Fruit fly (Drosophila melanogaster) whole organism, wandering third instar larva: ENCODE data around the gene Rim.

ENCODE experiments used
- Abd-B ChIP-seq: fragments of >200 bp; optimal IDR thresholded peaks from 2 replicates; lab custom pipeline; 2017; ENCODE audit warnings: missing biosample characterization, missing genetic modification characterization
- CG32264 ChIP-seq: fragments of 200-800 bp; sonication (Bioruptor generic); optimal IDR thresholded peaks from 2 replicates; lab custom pipeline; 2016; ENCODE audit warnings: missing biosample characterization, missing genetic modification characterization
- CG9705 ChIP-seq: fragments of 200-800 bp; sonication (Bioruptor generic); optimal IDR thresholded peaks from 2 replicates; lab custom pipeline; 2018; ENCODE audit warnings: missing biosample characterization, mild to moderate bottlenecking, missing genetic modification characterization
- CrebA ChIP-seq: fragments of 200-800 bp; sonication (Bioruptor generic); optimal IDR thresholded peaks from 2 replicates; lab custom pipeline; 2016; ENCODE audit warnings: missing biosample characterization, mild to moderate bottlenecking, missing genetic modification characterization, borderline replicate concordance
- Dfd ChIP-seq: fragments of >200 bp; optimal IDR thresholded peaks from 2 replicates; lab custom pipeline; 2017; ENCODE audit warnings: missing biosample characterization, missing genetic modification characterization
- Dif ChIP-seq: fragments of 200-275, 200-300 bp; sonication (Bioruptor generic); optimal IDR thresholded peaks from 2 replicates; lab custom pipeline; 2018; ENCODE audit warnings: missing biosample characterization, missing genetic modification characterization; ENCODE audit not compliant: partially characterized antibody
- GATAd ChIP-seq: sonication (Bioruptor generic); optimal IDR thresholded peaks from 2 replicates; lab custom pipeline; 2016; ENCODE audit warnings: missing biosample characterization, missing genetic modification characterization
- HLH106 ChIP-seq: fragments of 200-800 bp; optimal IDR thresholded peaks from 3 replicates; lab custom pipeline; 2019; ENCODE audit warnings: missing biosample characterization, mild to moderate bottlenecking, missing genetic modification characterization, moderate library complexity
- Hnf4 ChIP-seq: fragments of 200-800 bp; sonication (Bioruptor generic); optimal IDR thresholded peaks from 2 replicates; lab custom pipeline; 2016; ENCODE audit warnings: missing biosample characterization, mild to moderate bottlenecking, missing genetic modification characterization
- Hr78 ChIP-seq: fragments of >200 bp; optimal IDR thresholded peaks from 2 replicates; lab custom pipeline; 2017; ENCODE audit warnings: missing biosample characterization, missing genetic modification characterization
- Hr83 ChIP-seq: fragments of 200-300 bp; sonication (Bioruptor generic); optimal IDR thresholded peaks from 2 replicates; lab custom pipeline; 2016; ENCODE audit warnings: missing biosample characterization, mild to moderate bottlenecking, missing genetic modification characterization, moderate library complexity; ENCODE audit not compliant: poor library complexity, severe bottlenecking
- Jra ChIP-seq: sonication (Bioruptor generic); optimal IDR thresholded peaks from 2 replicates; lab custom pipeline; 2016; ENCODE audit warnings: missing biosample characterization, missing genetic modification characterization
- Mio ChIP-seq: sonication (Bioruptor generic); optimal IDR thresholded peaks from 2 replicates; lab custom pipeline; 2016; ENCODE audit warnings: missing biosample characterization, missing genetic modification characterization
- Myc ChIP-seq: fragments of >200 bp; optimal IDR thresholded peaks from 2 replicates; lab custom pipeline; 2017
- N ChIP-seq: fragments of >200 bp; optimal IDR thresholded peaks from 2 replicates; lab custom pipeline; 2018; ENCODE audit warnings: missing biosample characterization, missing external identifiers, missing genetic modification characterization
- OdsH ChIP-seq: fragments of 200-800 bp; sonication (Bioruptor generic); optimal IDR thresholded peaks from 2 replicates; lab custom pipeline; 2016; ENCODE audit warnings: missing biosample characterization, mild to moderate bottlenecking, missing genetic modification characterization
- Rel ChIP-seq, 2 experiments: fragments of 200-800 bp; sonication (Bioruptor generic) in 1 of 2; optimal IDR thresholded peaks; 2 replicates in 1 of 2; 3 replicates in 1 of 2; lab custom pipeline; 2016 to 2019; ENCODE audit warnings: mild to moderate bottlenecking in 2 of 2, missing biosample characterization in 2 of 2, missing genetic modification characterization in 2 of 2, moderate library complexity in 1 of 2
- Sp1 ChIP-seq: fragments of 200-800 bp; sonication (Bioruptor generic); optimal IDR thresholded peaks from 3 replicates; lab custom pipeline; 2019; ENCODE audit warnings: missing biosample characterization, mild to moderate bottlenecking, missing genetic modification characterization, moderate library complexity
- Vsx2 ChIP-seq: fragments of 200-300, 225-300 bp; sonication (Bioruptor generic); optimal IDR thresholded peaks from 2 replicates; lab custom pipeline; 2018; ENCODE audit warnings: missing biosample characterization, missing genetic modification characterization; ENCODE audit not compliant: partially characterized antibody
- br ChIP-seq: fragments of 200-800 bp; sonication (Bioruptor generic); optimal IDR thresholded peaks from 2 replicates; lab custom pipeline; 2016; ENCODE audit warnings: missing biosample characterization, missing genetic modification characterization
- brk ChIP-seq: fragments of 200-800 bp; sonication (Bioruptor generic); optimal IDR thresholded peaks from 2 replicates; lab custom pipeline; 2016; ENCODE audit warnings: missing biosample characterization, mild to moderate bottlenecking, missing genetic modification characterization
- dl ChIP-seq, 2 experiments: fragments of 175-275, 200-275 bp in 1 of 2; fragments of 200-275 bp in 1 of 2; sonication (Bioruptor generic); optimal IDR thresholded peaks; lab custom pipeline; 2018; ENCODE audit warnings: mild to moderate bottlenecking in 2 of 2, missing biosample characterization in 2 of 2, missing genetic modification characterization in 2 of 2, moderate library complexity in 2 of 2; ENCODE audit not compliant: partially characterized antibody in 2 of 2, insufficient read depth in 1 of 2
- dmrt93B ChIP-seq: fragments of 200-800 bp; sonication (Bioruptor generic); optimal IDR thresholded peaks from 2 replicates; lab custom pipeline; 2018; ENCODE audit warnings: missing biosample characterization, mild to moderate bottlenecking, missing genetic modification characterization
- dsf ChIP-seq: sonication (Bioruptor generic); optimal IDR thresholded peaks from 2 replicates; lab custom pipeline; 2016; ENCODE audit warnings: missing biosample characterization, missing genetic modification characterization, borderline replicate concordance
- ey ChIP-seq: fragments of 200-800 bp; sonication (Bioruptor generic); optimal IDR thresholded peaks from 2 replicates; lab custom pipeline; 2016; ENCODE audit warnings: missing biosample characterization, missing genetic modification characterization
- foxo ChIP-seq, 2 experiments: fragments of 200-800 bp; sonication (Bioruptor generic); optimal IDR thresholded peaks; 2 replicates in 1 of 2; 3 replicates in 1 of 2; lab custom pipeline; 2016 to 2017; ENCODE audit warnings: missing biosample characterization in 2 of 2, missing genetic modification characterization in 2 of 2
- fru ChIP-seq: fragments of 200-800 bp; sonication (Bioruptor generic); optimal IDR thresholded peaks from 3 replicates; lab custom pipeline; 2016; ENCODE audit warnings: missing biosample characterization, mild to moderate bottlenecking, missing genetic modification characterization
- h ChIP-seq: fragments of 200-800 bp; sonication (Bioruptor generic); optimal IDR thresholded peaks from 3 replicates; lab custom pipeline; 2016; ENCODE audit warnings: missing biosample characterization, mild to moderate bottlenecking, missing genetic modification characterization
- jim ChIP-seq: fragments of 175-275, 200-325 bp; sonication (Bioruptor generic); optimal IDR thresholded peaks from 2 replicates; lab custom pipeline; 2016; ENCODE audit warnings: missing biosample characterization, mild to moderate bottlenecking, missing genetic modification characterization
- lola ChIP-seq: fragments of >200 bp; optimal IDR thresholded peaks from 2 replicates; lab custom pipeline; 2017; ENCODE audit warnings: missing biosample characterization, missing genetic modification characterization
- pan ChIP-seq: fragments of >200 bp; optimal IDR thresholded peaks from 2 replicates; lab custom pipeline; 2017
- psq ChIP-seq: fragments of 200-800 bp; sonication (Bioruptor generic); optimal IDR thresholded peaks from 3 replicates; lab custom pipeline; 2017; ENCODE audit warnings: missing biosample characterization, mild to moderate bottlenecking, missing genetic modification characterization, moderate library complexity
- rgr ChIP-seq: fragments of 200-800 bp; sonication (Bioruptor generic); optimal IDR thresholded peaks from 3 replicates; lab custom pipeline; 2016; ENCODE audit warnings: missing biosample characterization, mild to moderate bottlenecking, missing genetic modification characterization
- sage ChIP-seq: fragments of 200-800 bp; sonication (Bioruptor generic); optimal IDR thresholded peaks from 2 replicates; lab custom pipeline; 2016; ENCODE audit warnings: missing biosample characterization, mild to moderate bottlenecking, missing genetic modification characterization
- sv ChIP-seq: fragments of 200-800 bp; sonication (Bioruptor generic); optimal IDR thresholded peaks from 3 replicates; lab custom pipeline; 2016; ENCODE audit warnings: missing biosample characterization, missing genetic modification characterization
- tai ChIP-seq: sonication (Bioruptor generic); optimal IDR thresholded peaks from 2 replicates; lab custom pipeline; 2016; ENCODE audit warnings: missing biosample characterization, missing genetic modification characterization
- usp ChIP-seq: fragments of >200 bp; optimal IDR thresholded peaks from 2 replicates; lab custom pipeline; 2017; ENCODE audit warnings: missing biosample characterization, missing genetic modification characterization
- woc ChIP-seq: sonication (Bioruptor generic); optimal IDR thresholded peaks from 2 replicates; lab custom pipeline; 2016; ENCODE audit warnings: missing biosample characterization, mild to moderate bottlenecking, missing genetic modification characterization

Gene Rim

dm6 chr3R:17943359-17944232 lies 27.2 kb upstream of the Rim start:
- no peak for TF ChIP-seq CG32264 (GFP tag; lab: Kevin White, UChicago)
- no peak for TF ChIP-seq sage (GFP tag; lab: Kevin White, UChicago)
- TF ChIP-seq dl (GFP tag; optimal IDR thresholded peaks at IDR 0.05; lab: Kevin White, UChicago; ENCODE audit: insufficient read depth in 1 of 2, partially characterized antibody in 2 of 2), result peak; percentile 47 to 80
- no peak for TF ChIP-seq N (GFP tag; lab: Kevin White, UChicago)
- TF ChIP-seq Abd-B (GFP tag; lab: Kevin White, UChicago), result no peak
- peak; percentile 14 for TF ChIP-seq Hr83 (GFP tag; lab: Kevin White, UChicago)
- TF ChIP-seq Mio (GFP tag; lab: Kevin White, UChicago), result no peak
- peak; percentile 11 for TF ChIP-seq fru (GFP tag; lab: Kevin White, UChicago)
- peak in 1 of 2 experiments; percentile 33 for TF ChIP-seq foxo (GFP tag; optimal IDR thresholded peaks at IDR 0.05; lab: Kevin White, UChicago)
- TF ChIP-seq Sp1, result no peak
- TF ChIP-seq HLH106, result no peak
- TF ChIP-seq rgr (GFP tag; lab: Kevin White, UChicago), result peak; percentile 7
- TF ChIP-seq sv (GFP tag; lab: Kevin White, UChicago), result peak; percentile 38
- peak; percentile 38 for TF ChIP-seq psq
- TF ChIP-seq Dif, result peak; percentile 91
- TF ChIP-seq br (GFP tag; lab: Kevin White, UChicago), result no peak
- TF ChIP-seq usp (GFP tag; lab: Kevin White, UChicago), result no peak
- TF ChIP-seq ey (GFP tag; lab: Kevin White, UChicago), result peak; percentile 9
- TF ChIP-seq lola (GFP tag; lab: Kevin White, UChicago), result no peak
- no peak for TF ChIP-seq Rel (GFP tag; optimal IDR thresholded peaks at IDR 0.05; lab: Kevin White, UChicago)
- no peak for TF ChIP-seq Rel (tag; optimal IDR thresholded peaks at IDR 0.05; lab: Kevin White, UChicago)
- TF ChIP-seq, all 38 proteins: peak for 9

- no peak for TF ChIP-seq tai (GFP tag; lab: Kevin White, UChicago)
- no peak for TF ChIP-seq Jra (GFP tag; lab: Kevin White, UChicago)
- TF ChIP-seq h (GFP tag; lab: Kevin White, UChicago), result peak; percentile 7
- TF ChIP-seq lola (GFP tag; lab: Kevin White, UChicago), result no peak
- no peak for TF ChIP-seq GATAd (GFP tag; lab: Kevin White, UChicago)
- TF ChIP-seq psq, result no peak
- TF ChIP-seq CG9705, result no peak
- no peak for TF ChIP-seq N (GFP tag; lab: Kevin White, UChicago)
- TF ChIP-seq Hnf4 (GFP tag; lab: Kevin White, UChicago), result no peak
- peak; percentile 22 for TF ChIP-seq Sp1
- TF ChIP-seq Dfd (GFP tag; lab: Kevin White, UChicago), result no peak
- TF ChIP-seq dmrt93B (GFP tag; lab: Kevin White, UChicago), result no peak
- TF ChIP-seq foxo (GFP tag; optimal IDR thresholded peaks at IDR 0.05; lab: Kevin White, UChicago), result peak in 1 of 2 experiments; percentile 23
- peak; percentile 8 for TF ChIP-seq rgr (GFP tag; lab: Kevin White, UChicago)
- TF ChIP-seq Mio (GFP tag; lab: Kevin White, UChicago), result no peak
- no peak for TF ChIP-seq dsf (GFP tag; lab: Kevin White, UChicago)
- no peak for TF ChIP-seq usp (GFP tag; lab: Kevin White, UChicago)
- peak; percentile 14 for TF ChIP-seq fru (GFP tag; lab: Kevin White, UChicago)
- no peak for TF ChIP-seq sage (GFP tag; lab: Kevin White, UChicago)
- no peak for TF ChIP-seq Dif
- peak; percentile 3 for TF ChIP-seq br (GFP tag; lab: Kevin White, UChicago)
- no peak for TF ChIP-seq Rel (GFP tag; optimal IDR thresholded peaks at IDR 0.05; lab: Kevin White, UChicago)
- TF ChIP-seq Rel (tag; optimal IDR thresholded peaks at IDR 0.05; lab: Kevin White, UChicago), result no peak
- TF ChIP-seq brk (GFP tag; lab: Kevin White, UChicago), result no peak
- no peak for TF ChIP-seq jim (GFP tag; lab: Kevin White, UChicago)
- TF ChIP-seq ey (GFP tag; lab: Kevin White, UChicago), result peak; percentile 6
- no peak for TF ChIP-seq Hr83 (GFP tag; lab: Kevin White, UChicago)
- no peak for TF ChIP-seq CG32264 (GFP tag; lab: Kevin White, UChicago)
- peak; percentile 33 for TF ChIP-seq HLH106
- TF ChIP-seq OdsH, result peak; percentile 10
- peak; percentile 44 for TF ChIP-seq sv (GFP tag; lab: Kevin White, UChicago)
- TF ChIP-seq Vsx2 (GFP tag; lab: Kevin White, UChicago), result no peak
- TF ChIP-seq Hr78, result no peak
- no peak for TF ChIP-seq pan (lab: Kevin White, UChicago)
- TF ChIP-seq woc, result no peak
- no peak for TF ChIP-seq CrebA
- TF ChIP-seq dl (GFP tag; optimal IDR thresholded peaks at IDR 0.05; lab: Kevin White, UChicago; ENCODE audit: insufficient read depth in 1 of 2, partially characterized antibody in 2 of 2), result no peak
- TF ChIP-seq Abd-B (GFP tag; lab: Kevin White, UChicago), result no peak
- TF ChIP-seq Myc (lab: Kevin White, UChicago), result no peak
Observed at dm6 chr3R:17941086-17941485, 24.7 kb upstream of the Rim start.
